Fruit fly (Drosophila melanogaster) whole organism, embryonic: ENCODE data around the gene PIG-B.
A peak's percentile ranks its signal among the peaks of the same experiment; 100 is the strongest.

ENCODE experiments used
- Atf6 ChIP-seq: fragments of 200-800 bp; sonication (Bioruptor generic); IDR thresholded peaks from 2 replicates; pipeline ENCODE4 v1.3.6; 2022; ENCODE audit warnings: missing biosample characterization, missing genetic modification characterization
- B-H1 ChIP-seq: fragments of 200-800 bp; sonication (Bioruptor generic); IDR thresholded peaks from 3 replicates; pipeline ENCODE4 v1.3.6; 2022; ENCODE audit warnings: missing biosample characterization, missing genetic modification characterization
- BtbVII ChIP-seq: fragments of 200-800 bp; sonication (Bioruptor generic); optimal IDR thresholded peaks from 3 replicates; lab custom pipeline; 2017; ENCODE audit warnings: missing biosample characterization, mild to moderate bottlenecking, missing genetic modification characterization
- CG10147 ChIP-seq: fragments of 200-800 bp; sonication (Bioruptor generic); optimal IDR thresholded peaks from 2 replicates; lab custom pipeline; 2019; ENCODE audit warnings: missing biosample characterization, mild to moderate bottlenecking, missing genetic modification characterization, moderate library complexity
- CG10431 ChIP-seq: fragments of 200-800 bp; sonication (Bioruptor generic); optimal IDR thresholded peaks from 3 replicates; lab custom pipeline; 2018; ENCODE audit warnings: missing biosample characterization, mild to moderate bottlenecking, missing genetic modification characterization
- CG11723 ChIP-seq: fragments of 200-800 bp; sonication (Bioruptor generic); optimal IDR thresholded peaks from 2 replicates; lab custom pipeline; 2017; ENCODE audit warnings: missing biosample characterization, mild to moderate bottlenecking, missing genetic modification characterization
- CG12744 ChIP-seq: fragments of 200-800 bp; sonication (Bioruptor generic); optimal IDR thresholded peaks from 2 replicates; lab custom pipeline; 2016; ENCODE audit warnings: missing biosample characterization, missing genetic modification characterization
- CG13287 ChIP-seq: fragments of 200-800 bp; sonication (Bioruptor generic); IDR thresholded peaks from 2 replicates; pipeline ENCODE4 v1.3.6; 2022; ENCODE audit warnings: missing biosample characterization, missing genetic modification characterization; ENCODE audit not compliant: partially characterized antibody
- CG14667 ChIP-seq: fragments of 200-800 bp; sonication (Bioruptor generic); IDR thresholded peaks from 2 replicates; pipeline ENCODE4 v1.3.6; 2022; ENCODE audit warnings: missing biosample characterization, missing genetic modification characterization
- CG14860 ChIP-seq: fragments of 200-800 bp; sonication (Bioruptor generic); IDR thresholded peaks from 3 replicates; pipeline ENCODE4 v1.3.6; 2022; ENCODE audit warnings: missing biosample characterization, missing genetic modification characterization; ENCODE audit not compliant: partially characterized antibody
- CG15073 ChIP-seq: fragments of 200-800 bp; sonication (Bioruptor generic); optimal IDR thresholded peaks from 2 replicates; lab custom pipeline; 2016; ENCODE audit warnings: missing biosample characterization, missing genetic modification characterization
- CG15269 ChIP-seq: fragments of 200-800 bp; sonication (Bioruptor generic); optimal IDR thresholded peaks from 2 replicates; lab custom pipeline; 2018; ENCODE audit warnings: missing biosample characterization, mild to moderate bottlenecking, missing genetic modification characterization, moderate library complexity
- CG16779 ChIP-seq: fragments of 200-800 bp; sonication (Bioruptor generic); IDR thresholded peaks from 2 replicates; pipeline ENCODE4 v1.3.6; 2022; ENCODE audit warnings: missing biosample characterization, missing genetic modification characterization
- CG17385 ChIP-seq: fragments of 200-800 bp; sonication (Bioruptor generic); optimal IDR thresholded peaks from 3 replicates; lab custom pipeline; 2018; ENCODE audit warnings: missing biosample characterization, mild to moderate bottlenecking, missing genetic modification characterization
- CG18011 ChIP-seq: fragments of 200-800 bp; sonication (Bioruptor generic); optimal IDR thresholded peaks from 2 replicates; lab custom pipeline; 2017; ENCODE audit warnings: missing biosample characterization, missing genetic modification characterization, mild to moderate bottlenecking, moderate library complexity, missing genotype
- CG2120 ChIP-seq: fragments of 200-800 bp; sonication (Bioruptor generic); optimal IDR thresholded peaks from 3 replicates; lab custom pipeline; 2016; ENCODE audit warnings: missing biosample characterization, missing genetic modification characterization
- CG2199 ChIP-seq: fragments of 200-800 bp; sonication (Bioruptor generic); IDR thresholded peaks from 3 replicates; pipeline ENCODE4 v1.3.6; 2022; ENCODE audit warnings: missing biosample characterization, missing genetic modification characterization
- CG31441 ChIP-seq: fragments of 200-800 bp; sonication (Bioruptor generic); IDR thresholded peaks from 2 replicates; pipeline ENCODE4 v1.3.6; 2022; ENCODE audit warnings: missing biosample characterization, missing genetic modification characterization
- CG3995 ChIP-seq: fragments of 200-800 bp; sonication (Bioruptor generic); optimal IDR thresholded peaks from 3 replicates; lab custom pipeline; 2016; ENCODE audit warnings: missing biosample characterization, missing genetic modification characterization
- CG4328 ChIP-seq: fragments of 200-800 bp; sonication (Bioruptor generic); optimal IDR thresholded peaks from 3 replicates; lab custom pipeline; 2017; ENCODE audit warnings: missing biosample characterization, missing genetic modification reagents, missing genetic modification characterization
- CG4707 ChIP-seq: fragments of 200-800 bp; sonication (Bioruptor generic); optimal IDR thresholded peaks from 2 replicates; lab custom pipeline; 2018; ENCODE audit warnings: missing biosample characterization, mild to moderate bottlenecking, missing genetic modification characterization, moderate library complexity
- CG4730 ChIP-seq: fragments of 200-800 bp; sonication (Bioruptor generic); IDR thresholded peaks from 2 replicates; pipeline ENCODE4 v1.3.6; 2022; ENCODE audit warnings: missing biosample characterization, missing genetic modification characterization
- CG6791 ChIP-seq: fragments of 200-800 bp; sonication (Bioruptor generic); IDR thresholded peaks from 3 replicates; pipeline ENCODE4 v1.3.6; 2022; ENCODE audit warnings: missing biosample characterization, missing genetic modification characterization; ENCODE audit not compliant: partially characterized antibody
- CG9797 ChIP-seq: fragments of 200-800 bp; sonication (Bioruptor generic); optimal IDR thresholded peaks from 3 replicates; lab custom pipeline; 2018; ENCODE audit warnings: missing biosample characterization, mild to moderate bottlenecking, missing genetic modification characterization
- Chrac-16 ChIP-seq: fragments of 200-800 bp; sonication (Bioruptor generic); optimal IDR thresholded peaks from 3 replicates; lab custom pipeline; 2016; ENCODE audit warnings: missing biosample characterization, missing genetic modification characterization
- Dad ChIP-seq: fragments of 200-800 bp; sonication (Bioruptor generic); optimal IDR thresholded peaks from 3 replicates; lab custom pipeline; 2016; ENCODE audit warnings: missing biosample characterization, missing genetic modification characterization
- Fer3 ChIP-seq: fragments of 200-800 bp; sonication (Bioruptor generic); optimal IDR thresholded peaks from 2 replicates; lab custom pipeline; 2018; ENCODE audit warnings: missing biosample characterization, mild to moderate bottlenecking, missing genetic modification characterization, moderate library complexity
- H15 ChIP-seq: fragments of 200-800 bp; sonication (Bioruptor generic); IDR thresholded peaks from 3 replicates; pipeline ENCODE4 v1.3.6; 2022; ENCODE audit warnings: missing biosample characterization, missing genetic modification characterization
- HHEX ChIP-seq: fragments of 200-800 bp; sonication (Bioruptor generic); optimal IDR thresholded peaks from 3 replicates; lab custom pipeline; 2017; ENCODE audit warnings: missing biosample characterization, mild to moderate bottlenecking, missing genetic modification characterization, missing genetic modification reagents
- Jarid2 ChIP-seq: fragments of 200-800 bp; sonication (Bioruptor generic); optimal IDR thresholded peaks from 3 replicates; lab custom pipeline; 2017; ENCODE audit warnings: mild to moderate bottlenecking, missing biosample characterization, missing genetic modification reagents, missing genetic modification characterization
- Oli ChIP-seq: fragments of 200-800 bp; sonication (Bioruptor generic); optimal IDR thresholded peaks from 2 replicates; lab custom pipeline; 2018; ENCODE audit warnings: missing biosample characterization, mild to moderate bottlenecking, missing genetic modification characterization, moderate library complexity
- Side ChIP-seq: fragments of 200-800 bp; sonication (Bioruptor generic); optimal IDR thresholded peaks from 2 replicates; lab custom pipeline; 2016; ENCODE audit warnings: missing biosample characterization, missing genetic modification characterization
- Sry-δ ChIP-seq: fragments of 200-800 bp; sonication (Bioruptor generic); optimal IDR thresholded peaks from 2 replicates; lab custom pipeline; 2016; ENCODE audit warnings: missing biosample characterization, missing genetic modification characterization
- Usf ChIP-seq: fragments of 200-800 bp; sonication (Bioruptor generic); optimal IDR thresholded peaks from 2 replicates; lab custom pipeline; 2017; ENCODE audit warnings: missing genotype, missing biosample characterization, missing genetic modification characterization
- Vsx1 ChIP-seq: fragments of 200-800 bp; sonication (Bioruptor generic); optimal IDR thresholded peaks from 2 replicates; lab custom pipeline; 2017; ENCODE audit warnings: missing biosample characterization, mild to moderate bottlenecking, missing genetic modification characterization, missing genetic modification reagents
- YL-1 ChIP-seq: fragments of 200-800 bp; sonication (Bioruptor generic); optimal IDR thresholded peaks from 3 replicates; lab custom pipeline; 2017; ENCODE audit warnings: missing biosample characterization, mild to moderate bottlenecking, missing genetic modification characterization
- ab ChIP-seq: fragments of 200-800 bp; sonication (Bioruptor generic); optimal IDR thresholded peaks from 2 replicates; lab custom pipeline; 2016; ENCODE audit warnings: missing biosample characterization, missing genetic modification characterization
- dati ChIP-seq: fragments of 200-800 bp; sonication (Bioruptor generic); IDR thresholded peaks from 2 replicates; pipeline ENCODE4 v1.3.6; 2022; ENCODE audit warnings: missing biosample characterization, missing genetic modification characterization
- en ChIP-seq: fragments of 200-800 bp; sonication (Bioruptor generic); optimal IDR thresholded peaks from 2 replicates; lab custom pipeline; 2016; ENCODE audit warnings: missing biosample characterization, missing genetic modification characterization
- gfzf ChIP-seq: fragments of 200-800 bp; sonication (Bioruptor generic); optimal IDR thresholded peaks from 2 replicates; lab custom pipeline; 2016; ENCODE audit warnings: missing biosample characterization, mild to moderate bottlenecking, missing genetic modification characterization, moderate library complexity
- hbn ChIP-seq: fragments of 200-800 bp; sonication (Bioruptor generic); IDR thresholded peaks from 2 replicates; pipeline ENCODE4 v1.3.6; 2022; ENCODE audit warnings: missing biosample characterization, missing genetic modification characterization; ENCODE audit not compliant: partially characterized antibody
- hth ChIP-seq: fragments of >200 bp; optimal IDR thresholded peaks from 2 replicates; lab custom pipeline; 2017; ENCODE audit warnings: inconsistent platforms
- mam ChIP-seq: fragments of 200-800 bp; sonication (Bioruptor generic); optimal IDR thresholded peaks from 3 replicates; lab custom pipeline; 2016; ENCODE audit warnings: missing biosample characterization, missing genetic modification characterization
- nom ChIP-seq: fragments of 200-800 bp; sonication (Bioruptor generic); optimal IDR thresholded peaks from 2 replicates; lab custom pipeline; 2017; ENCODE audit warnings: missing biosample characterization, missing genetic modification characterization, mild to moderate bottlenecking, moderate library complexity, missing genetic modification reagents
- odd ChIP-seq: fragments of 200-800 bp; sonication (Bioruptor generic); optimal IDR thresholded peaks from 2 replicates; lab custom pipeline; 2017; ENCODE audit warnings: missing biosample characterization, mild to moderate bottlenecking, missing genetic modification characterization
- pb ChIP-seq: fragments of 200-800 bp; sonication (Bioruptor generic); optimal IDR thresholded peaks from 3 replicates; lab custom pipeline; 2016; ENCODE audit warnings: missing biosample characterization, missing genetic modification characterization
- rib ChIP-seq: fragments of 200-800 bp; sonication (Bioruptor generic); IDR thresholded peaks from 2 replicates; pipeline ENCODE4 v1.3.6; 2022; ENCODE audit warnings: missing biosample characterization, missing genetic modification characterization
- ro ChIP-seq: fragments of 200-800 bp; sonication (Bioruptor generic); IDR thresholded peaks from 2 replicates; pipeline ENCODE4 v1.3.6; 2022; ENCODE audit warnings: missing biosample characterization, missing genetic modification characterization
- row ChIP-seq: fragments of 200-800 bp; sonication (Bioruptor generic); IDR thresholded peaks from 3 replicates; pipeline ENCODE4 v1.3.6; 2022; ENCODE audit warnings: missing biosample characterization, missing genetic modification characterization
- sim ChIP-seq: fragments of 200-800 bp; sonication (Bioruptor generic); IDR thresholded peaks from 2 replicates; pipeline ENCODE4 v1.3.6; 2022; ENCODE audit warnings: missing biosample characterization, missing genetic modification characterization
- sr ChIP-seq: fragments of 200-800 bp; sonication (Bioruptor generic); IDR thresholded peaks from 3 replicates; pipeline ENCODE4 v1.3.6; 2022; ENCODE audit warnings: missing biosample characterization, missing genetic modification characterization
- twi ChIP-seq: fragments of 200-800 bp; optimal IDR thresholded peaks from 2 replicates; lab custom pipeline; 2019; ENCODE audit warnings: missing biosample characterization, mild to moderate bottlenecking, missing genetic modification characterization, moderate library complexity

Gene PIG-B

DNA sequence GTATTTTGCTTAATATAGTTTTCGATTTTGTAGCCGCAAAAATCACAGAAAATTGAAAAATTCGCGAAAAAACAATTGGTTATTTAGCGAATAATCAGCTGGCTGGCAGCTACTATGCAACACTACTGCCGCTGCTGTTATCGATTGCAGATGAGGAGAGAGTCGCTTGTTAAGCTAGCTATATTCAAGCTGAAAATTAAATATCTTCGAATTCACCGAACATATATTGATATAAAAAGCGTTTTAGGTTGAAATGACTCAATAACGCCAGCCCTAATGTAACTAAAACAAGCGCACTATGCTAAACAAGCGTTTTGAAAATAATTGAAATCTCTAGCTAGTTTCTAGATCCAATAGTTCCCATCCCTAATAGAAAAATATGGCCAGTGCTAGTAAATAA lies 4.7 kb upstream of the PIG-B start, which contains the start of the genes CG32264, ntc and IntS10 (continued):
- TF ChIP-seq HHEX: peak; percentile 48
- TF ChIP-seq sim (GFP tag; lab: Robert Waterston, UW): no peak
- TF ChIP-seq ab (GFP tag; lab: Kevin White, UChicago): peak; percentile 59
- no peak for TF ChIP-seq CG14860 (GFP tag; lab: Robert Waterston, UW)
- TF ChIP-seq ro (GFP tag; lab: Robert Waterston, UW): no peak
- TF ChIP-seq CG3995 (GFP tag; lab: Kevin White, UChicago): no peak
- TF ChIP-seq CG15269 (tag; lab: Kevin White, UChicago): no peak
- TF ChIP-seq YL-1 (GFP tag; lab: Kevin White, UChicago): peak; percentile 64
- TF ChIP-seq sr (GFP tag; lab: Robert Waterston, UW): no peak
- no peak for TF ChIP-seq CG6791 (GFP tag; lab: Robert Waterston, UW)
- peak; percentile 58 for TF ChIP-seq twi (tag; lab: Kevin White, UChicago)
- TF ChIP-seq Fer3: peak; percentile 63
- TF ChIP-seq BtbVII (GFP tag; lab: Kevin White, UChicago): peak; percentile 19
- TF ChIP-seq Usf (GFP tag; lab: Kevin White, UChicago): peak; percentile 28
- no peak for TF ChIP-seq CG2199 (GFP tag; lab: Robert Waterston, UW)
- TF ChIP-seq CG10431 (GFP tag; lab: Kevin White, UChicago): peak; percentile 39
- TF ChIP-seq CG4707 (GFP tag; lab: Kevin White, UChicago): no peak
- TF ChIP-seq gfzf (GFP tag; lab: Kevin White, UChicago): peak; percentile 22
- TF ChIP-seq Jarid2 (GFP tag; lab: Kevin White, UChicago): no peak
- TF ChIP-seq CG16779 (GFP tag; lab: Robert Waterston, UW): no peak
- TF ChIP-seq odd (GFP tag; lab: Kevin White, UChicago): peak; percentile 4
- TF ChIP-seq en (GFP tag; lab: Kevin White, UChicago): peak; percentile 49
- peak; percentile 90 for TF ChIP-seq CG2120 (GFP tag; lab: Kevin White, UChicago)
- peak; percentile 94 for TF ChIP-seq row
- TF ChIP-seq CG11723: peak; percentile 47
- no peak for TF ChIP-seq CG9797 (GFP tag; lab: Kevin White, UChicago)
- peak; percentile 49 for TF ChIP-seq CG4328 (GFP tag; lab: Kevin White, UChicago)
- peak; percentile 45 for TF ChIP-seq Oli (tag; lab: Kevin White, UChicago)
- peak; percentile 55 for TF ChIP-seq CG17385
- TF ChIP-seq mam (GFP tag; lab: Kevin White, UChicago): peak; percentile 77
- TF ChIP-seq pb: peak; percentile 47
- no peak for TF ChIP-seq Vsx1
- no peak for TF ChIP-seq CG31441 (GFP tag; lab: Robert Waterston, UW)
- no peak for TF ChIP-seq B-H1 (GFP tag; lab: Robert Waterston, UW)
- TF ChIP-seq H15 (GFP tag; lab: Robert Waterston, UW): no peak
- peak; percentile 78 for TF ChIP-seq Chrac-16 (GFP tag; lab: Kevin White, UChicago)
- peak; percentile 73 for TF ChIP-seq Dad (GFP tag; lab: Kevin White, UChicago)
- peak; percentile 91 for TF ChIP-seq Sry-δ
- TF ChIP-seq dati: no peak
- peak; percentile 30 for TF ChIP-seq nom (GFP tag; lab: Kevin White, UChicago)
- peak; percentile 67 for TF ChIP-seq CG10147 (GFP tag; lab: Kevin White, UChicago)
- TF ChIP-seq CG15073 (GFP tag; lab: Kevin White, UChicago): no peak
- no peak for TF ChIP-seq hth
- TF ChIP-seq Atf6 (GFP tag; lab: Robert Waterston, UW): peak; percentile 44; the same call in 1 of the 2 replicates
- TF ChIP-seq CG18011: peak; percentile 49
- TF ChIP-seq CG13287 (GFP tag; lab: Robert Waterston, UW): peak; percentile 81
- peak; percentile 71 for TF ChIP-seq rib
- no peak; the same call in 1 of the 2 replicates for TF ChIP-seq hbn (GFP tag; lab: Robert Waterston, UW)
- TF ChIP-seq CG4730: no peak
- TF ChIP-seq CG12744 (GFP tag; lab: Kevin White, UChicago): peak; percentile 51
- peak; percentile 82 for TF ChIP-seq Side
- TF ChIP-seq CG14667 (GFP tag; lab: Robert Waterston, UW): no peak
